Fruit fly (Drosophila melanogaster): ENCODE results near the gene Pdk1.
A peak's percentile ranks its signal among the peaks of the same experiment; 100 is the strongest.

Pdk1 gene

dm6 chr3L:119390-119789, 9.9 kb upstream of the Pdk1 start (continued):
- TF ChIP-seq chinmo (GFP tag; IDR thresholded peaks at IDR 0.05; ENCODE audit: partially characterized antibody) (0 out of 4 replicates have a peak, but pooled peaks have one; percentile 47), CG4617 (GFP tag; optimal IDR thresholded peaks at IDR 0.05; ENCODE audit: borderline replicate concordance) (no peak), sr (GFP tag; IDR thresholded peaks at IDR 0.05) (peak; percentile 11; the same call in 1 of the 3 replicates), ci (GFP tag; IDR thresholded peaks at IDR 0.05) (0 out of 3 replicates have a peak, but pooled peaks have one; percentile 11), CG18476 (GFP tag; optimal IDR thresholded peaks at IDR 0.05) (no peak), D (optimal IDR thresholded peaks at IDR 0.05) (no peak), D (GFP tag; optimal IDR thresholded peaks at IDR 0.05) (no peak), CG14710 (tag; optimal IDR thresholded peaks at IDR 0.05) (no peak), Tbp (GFP tag; optimal IDR thresholded peaks at IDR 0.05) (no peak), CG3163 (GFP tag; optimal IDR thresholded peaks at IDR 0.05) (no peak), fd102C (GFP tag; optimal IDR thresholded peaks at IDR 0.05) (no peak), abd-A (tag; optimal IDR thresholded peaks at IDR 0.05) (no peak), sug (tag; optimal IDR thresholded peaks at IDR 0.05) (peak; percentile 12), Side (GFP tag; optimal IDR thresholded peaks at IDR 0.05) (no peak), klu (GFP tag; IDR thresholded peaks at IDR 0.05) (no peak), pfk (GFP tag; optimal IDR thresholded peaks at IDR 0.05) (peak; percentile 4), crp (GFP tag; optimal IDR thresholded peaks at IDR 0.05) (no peak), CG12769 (tag; optimal IDR thresholded peaks at IDR 0.05) (peak; percentile 89), trh (GFP tag; optimal IDR thresholded peaks at IDR 0.05) (no peak), Dip2 (GFP tag; IDR thresholded peaks at IDR 0.05) (no peak), pb (GFP tag; optimal IDR thresholded peaks at IDR 0.05) (no peak), CG2129 (GFP tag; IDR thresholded peaks at IDR 0.05; ENCODE audit: partially characterized antibody) (no peak)

dm6 chr3L:123784-124479, 5.3 kb upstream of the Pdk1 start:
- TF ChIP-seq Adf1 (GFP tag; IDR thresholded peaks at IDR 0.05) (peak; percentile 28; the same call in 1 of the 2 replicates), CG8290 (GFP tag; optimal IDR thresholded peaks at IDR 0.05) (no peak), CG8290 (tag; optimal IDR thresholded peaks at IDR 0.05) (peak in 1 of 2 experiments; percentile 18), Hey (tag; optimal IDR thresholded peaks at IDR 0.05) (peak; percentile 52), Pdp1 (GFP tag; optimal IDR thresholded peaks at IDR 0.05) (peak in 1 of 2 experiments; percentile 59), ash1 (GFP tag; optimal IDR thresholded peaks at IDR 0.05) (no peak), CG31224 (GFP tag; IDR thresholded peaks at IDR 0.05) (no peak), Med (GFP tag) (peak; percentile 54), scrt (GFP tag; optimal IDR thresholded peaks at IDR 0.05) (peak; percentile 78), CG10274 (GFP tag; optimal IDR thresholded peaks at IDR 0.05) (no peak), Xbp1 (GFP tag; optimal IDR thresholded peaks at IDR 0.05) (no peak), CG12299 (tag; optimal IDR thresholded peaks at IDR 0.05) (peak; percentile 31), Atf6 (GFP tag; IDR thresholded peaks at IDR 0.05) (0 out of 2 replicates have a peak, but pooled peaks have one; percentile 19), CG12769 (tag; optimal IDR thresholded peaks at IDR 0.05) (peak; percentile 19), CG6854 (GFP tag; optimal IDR thresholded peaks at IDR 0.05) (no peak), sens (GFP tag) (peak; percentile 41), Stat92E (GFP tag; optimal IDR thresholded peaks at IDR 0.05) (no peak), prd (optimal IDR thresholded peaks at IDR 0.05) (no peak), prd (GFP tag; IDR thresholded peaks at IDR 0.05) (peak; percentile 45; the same call in 1 of the 3 replicates), abd-A (tag; optimal IDR thresholded peaks at IDR 0.05) (peak; percentile 84), disco-r (GFP tag; optimal IDR thresholded peaks at IDR 0.05) (no peak), CG13894 (tag; optimal IDR thresholded peaks at IDR 0.05) (peak; percentile 40), gsb-n (tag; optimal IDR thresholded peaks at IDR 0.05) (peak; percentile 56), Aef1 (GFP tag; IDR thresholded peaks at IDR 0.05) (no peak), CG1792 (GFP tag; optimal IDR thresholded peaks at IDR 0.05) (no peak), zfh2 (GFP tag; optimal IDR thresholded peaks at IDR 0.05) (no peak), YL-1 (GFP tag; optimal IDR thresholded peaks at IDR 0.05) (no peak), Deaf1 (tag; optimal IDR thresholded peaks at IDR 0.05) (peak; percentile 91), CG1529 (GFP tag; optimal IDR thresholded peaks at IDR 0.05) (no peak), ato (GFP tag; IDR thresholded peaks at IDR 0.05; ENCODE audit: partially characterized antibody) (no peak)

All from whole organism, embryonic.